Worm (Caenorhabditis elegans) whole organism, L3 larva: ENCODE results near the gene F59D6.1.

ENCODE experiments used
- R02D3.7 ChIP-seq: fragments of 150-350 bp; optimal IDR thresholded peaks from 2 replicates; lab custom pipeline; 2014; ENCODE audit warnings: missing biosample characterization, missing genetic modification characterization
- ZK546.5 ChIP-seq: sonication (generic microtip); optimal IDR thresholded peaks from 2 replicates; lab custom pipeline; 2017; ENCODE audit warnings: missing biosample characterization, missing genetic modification characterization
- aly-2 ChIP-seq: fragments of 150-350 bp; optimal IDR thresholded peaks from 2 replicates; lab custom pipeline; 2014; ENCODE audit warnings: missing biosample characterization, missing genetic modification characterization
- ama-1 ChIP-seq: fragments of 150-350 bp; optimal IDR thresholded peaks from 2 replicates; lab custom pipeline; 2018
- ceh-16 ChIP-seq: sonication (generic microtip); optimal IDR thresholded peaks from 2 replicates; lab custom pipeline; 2017; ENCODE audit warnings: missing biosample characterization, missing genetic modification characterization
- ceh-28 ChIP-seq: fragments of 150-350 bp; optimal IDR thresholded peaks from 2 replicates; lab custom pipeline; 2014; ENCODE audit warnings: missing biosample characterization, missing genetic modification reagents, missing genetic modification characterization
- ceh-82 ChIP-seq: fragments of 150-350 bp; optimal IDR thresholded peaks from 2 replicates; lab custom pipeline; 2014; ENCODE audit warnings: missing biosample characterization, missing genetic modification characterization
- ceh-9 ChIP-seq: sonication (generic microtip); optimal IDR thresholded peaks from 2 replicates; lab custom pipeline; 2018; ENCODE audit warnings: missing biosample characterization, missing genetic modification characterization
- egl-27 ChIP-seq: sonication (generic microtip); optimal IDR thresholded peaks from 4 replicates; lab custom pipeline; 2017; ENCODE audit warnings: missing biosample characterization, missing genetic modification reagents, missing genetic modification characterization
- egl-5 ChIP-seq: fragments of 150-350 bp; optimal IDR thresholded peaks from 2 replicates; lab custom pipeline; 2017; ENCODE audit warnings: missing biosample characterization, missing genetic modification reagents, missing genetic modification characterization, inconsistent platforms
- elt-1 ChIP-seq: fragments of 150-350 bp; optimal IDR thresholded peaks from 2 replicates; lab custom pipeline; 2014; ENCODE audit warnings: missing biosample characterization, missing genetic modification characterization
- elt-2 ChIP-seq: sonication (generic microtip); optimal IDR thresholded peaks from 2 replicates; lab custom pipeline; 2016; ENCODE audit warnings: missing genetic modification reagents, mild to moderate bottlenecking, missing genetic modification characterization, missing compliant biosample characterization
- elt-3 ChIP-seq, 3 experiments: fragments of 150-350 bp in 1 of 3; sonication (generic microtip) in 2 of 3; optimal IDR thresholded peaks; 2 replicates in 2 of 3; 4 replicates in 1 of 3; lab custom pipeline; 2014 to 2017; ENCODE audit warnings: missing biosample characterization in 3 of 3, missing genetic modification characterization in 3 of 3
- fkh-10 ChIP-seq: sonication (generic microtip); optimal IDR thresholded peaks from 2 replicates; lab custom pipeline; 2017; ENCODE audit warnings: missing biosample characterization, missing genetic modification reagents, missing genetic modification characterization
- fkh-2 ChIP-seq: fragments of 150-350 bp; optimal IDR thresholded peaks from 2 replicates; lab custom pipeline; 2014; ENCODE audit warnings: missing biosample characterization, missing genetic modification reagents, missing genetic modification characterization
- fos-1 ChIP-seq: fragments of 150-350 bp; optimal IDR thresholded peaks from 2 replicates; lab custom pipeline; 2014; ENCODE audit warnings: missing biosample characterization, missing genetic modification characterization
- hmg-11 ChIP-seq: sonication (generic microtip); optimal IDR thresholded peaks from 2 replicates; lab custom pipeline; 2016; ENCODE audit warnings: missing genetic modification characterization, missing compliant biosample characterization
- jun-1 ChIP-seq: fragments of 150-350 bp; optimal IDR thresholded peaks from 2 replicates; lab custom pipeline; 2014; ENCODE audit warnings: missing biosample characterization, missing genetic modification reagents, missing genetic modification characterization
- lin-39 ChIP-seq: fragments of 150-350 bp; optimal IDR thresholded peaks from 2 replicates; lab custom pipeline; 2018; ENCODE audit warnings: missing biosample characterization, missing genetic modification reagents, missing genetic modification characterization
- lsy-12 ChIP-seq: sonication (generic microtip); optimal IDR thresholded peaks from 2 replicates; lab custom pipeline; 2016; ENCODE audit warnings: mild to moderate bottlenecking, missing genetic modification characterization, missing compliant biosample characterization
- mdl-1 ChIP-seq: fragments of 150-350 bp; optimal IDR thresholded peaks from 2 replicates; lab custom pipeline; 2014; ENCODE audit warnings: missing biosample characterization, missing genetic modification characterization
- mml-1 ChIP-seq: fragments of 150-350 bp; sonication (generic microtip); optimal IDR thresholded peaks from 3 replicates; lab custom pipeline; 2014; ENCODE audit warnings: missing biosample characterization, missing genetic modification characterization
- nfya-1 ChIP-seq: sonication (generic microtip); optimal IDR thresholded peaks from 2 replicates; lab custom pipeline; 2017; ENCODE audit warnings: missing genetic modification characterization, mild to moderate bottlenecking, missing compliant biosample characterization, antibody characterized with exemption, moderate library complexity; ENCODE audit not compliant: insufficient read depth
- nhr-11 ChIP-seq: fragments of 150-350 bp; optimal IDR thresholded peaks from 2 replicates; lab custom pipeline; 2014; ENCODE audit warnings: missing biosample characterization, missing genetic modification characterization
- nhr-23 ChIP-seq: fragments of 150-350 bp; optimal IDR thresholded peaks from 2 replicates; lab custom pipeline; 2014; ENCODE audit warnings: missing biosample characterization, missing genetic modification reagents, missing genetic modification characterization
- nhr-237 ChIP-seq: fragments of 150-350 bp; optimal IDR thresholded peaks from 2 replicates; lab custom pipeline; 2014; ENCODE audit warnings: missing biosample characterization, missing genetic modification characterization
- nhr-25 ChIP-seq: sonication (generic microtip); optimal IDR thresholded peaks from 2 replicates; lab custom pipeline; 2017; ENCODE audit warnings: missing biosample characterization, missing genetic modification characterization
- nhr-43 ChIP-seq: sonication (generic microtip); optimal IDR thresholded peaks from 2 replicates; lab custom pipeline; 2016; ENCODE audit warnings: mild to moderate bottlenecking, missing genetic modification characterization, missing compliant biosample characterization; ENCODE audit not compliant: poor library complexity, severe bottlenecking
- nhr-67 ChIP-seq: fragments of 150-350 bp; optimal IDR thresholded peaks from 2 replicates; lab custom pipeline; 2014; ENCODE audit warnings: missing biosample characterization, missing genetic modification characterization
- pha-4 ChIP-seq: fragments of 150-350 bp; optimal IDR thresholded peaks from 2 replicates; lab custom pipeline; 2014; ENCODE audit warnings: missing biosample characterization, missing genetic modification reagents, missing genetic modification characterization
- pqm-1 ChIP-seq: fragments of 150-350 bp; optimal IDR thresholded peaks from 2 replicates; lab custom pipeline; 2017; ENCODE audit warnings: missing biosample characterization, missing genetic modification characterization, inconsistent platforms
- skn-1 ChIP-seq: fragments of 150-350 bp; optimal IDR thresholded peaks from 2 replicates; lab custom pipeline; 2014; ENCODE audit warnings: missing biosample characterization, missing genetic modification characterization
- tbx-2 ChIP-seq: sonication (generic microtip); optimal IDR thresholded peaks from 2 replicates; lab custom pipeline; 2016; ENCODE audit warnings: mild to moderate bottlenecking, missing genetic modification characterization, missing compliant biosample characterization
- unc-62 ChIP-seq: fragments of 150-350 bp; sonication (generic microtip); optimal IDR thresholded peaks from 4 replicates; lab custom pipeline; 2014; ENCODE audit warnings: missing biosample characterization, missing genetic modification reagents, missing genetic modification characterization
- ztf-11 ChIP-seq: fragments of 150-350 bp; optimal IDR thresholded peaks from 2 replicates; lab custom pipeline; 2014; ENCODE audit warnings: missing biosample characterization, missing genetic modification characterization

Gene F59D6.1

ce11 chrV:3010468-3010867, 34.5 kb upstream of the F59D6.1 start, which contains the start of gene srw-136:
srw-136 (minus strand) TSS chrV:3010568.
- TF ChIP-seq mdl-1 (tag; lab: Kevin White, UChicago) (no peak), fkh-10 (GFP tag; lab: Kevin White, UChicago) (no peak), jun-1 (tag; lab: Kevin White, UChicago) (no peak), ceh-9 (tag; lab: Kevin White, UChicago) (no peak), ceh-82 (no peak), nfya-1 (no peak), pha-4 (tag; lab: Kevin White, UChicago) (no peak), elt-3 (tag; optimal IDR thresholded peaks at IDR 0.05; lab: Kevin White, UChicago) (no peak), pqm-1 (tag; lab: Kevin White, UChicago) (no peak), lsy-12 (tag; lab: Kevin White, UChicago) (no peak), tbx-2 (no peak), unc-62 (no peak), nhr-25 (tag; lab: Kevin White, UChicago) (no peak), elt-1 (tag; lab: Kevin White, UChicago) (no peak), R02D3.7 (tag; lab: Kevin White, UChicago) (no peak)

DNA sequence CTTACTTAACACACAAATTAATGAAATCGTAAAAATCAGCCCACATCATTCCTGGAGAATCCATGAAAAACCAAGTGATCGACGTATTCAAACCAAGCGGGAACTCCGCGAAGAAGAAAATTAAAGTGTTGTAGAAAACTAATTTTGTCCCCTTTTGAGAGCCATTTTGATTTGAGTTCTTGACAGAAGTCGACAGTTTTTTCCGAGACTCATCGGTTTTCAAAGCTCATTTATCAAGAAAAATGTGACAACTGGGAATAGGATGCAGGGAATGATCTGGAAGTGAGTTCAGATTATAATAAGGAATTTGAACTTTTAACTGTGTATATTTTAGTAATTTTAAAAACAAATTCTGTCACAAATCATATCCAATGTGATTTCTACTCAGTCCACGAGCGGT, 33.5 kb upstream of the F59D6.1 start, which contains the start of gene srw-135:
Gene srw-135 (minus strand): TSS at position 101 of the 400 bp plus-strand sequence.
- TF ChIP-seq mdl-1 (tag; lab: Kevin White, UChicago) (no peak), nhr-237 (tag; lab: Kevin White, UChicago) (no peak), ztf-11 (tag; lab: Kevin White, UChicago) (no peak), egl-27 (no peak), nhr-67 (tag; lab: Kevin White, UChicago) (no peak), aly-2 (tag; lab: Kevin White, UChicago) (no peak), nhr-23 (tag; lab: Kevin White, UChicago) (no peak), jun-1 (tag; lab: Kevin White, UChicago) (no peak)
- TF ChIP-seq, all 47 proteins: peak for 0

DNA sequence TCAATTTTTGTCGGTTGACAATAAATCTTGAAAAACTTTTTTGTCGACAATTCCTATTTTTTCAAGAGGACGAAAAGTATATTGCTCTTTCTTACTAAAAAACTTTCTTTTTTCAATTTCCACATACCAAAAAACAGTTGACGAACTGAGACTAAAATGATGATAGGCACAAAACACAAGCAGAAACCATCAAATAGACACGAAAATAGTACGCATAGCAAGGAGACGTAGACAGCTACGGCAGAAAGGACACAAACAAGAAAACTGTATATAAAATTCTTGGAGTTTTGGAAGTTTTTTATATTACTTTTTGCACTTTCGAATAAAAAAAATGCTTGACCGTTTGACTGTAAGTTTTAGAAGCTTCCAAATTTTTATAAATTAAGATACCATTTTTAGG, 30.8 kb upstream of the F59D6.1 start, which contains the start of gene K12D9.1:
Gene K12D9.1 (plus strand): TSS at position 301 of the 400 bp plus-strand sequence.
- no peak for TF ChIP-seq ZK546.5 (tag; lab: Kevin White, UChicago)
- no peak for TF ChIP-seq mml-1
- TF ChIP-seq fkh-10 (GFP tag; lab: Kevin White, UChicago), result no peak
- no peak for TF ChIP-seq ceh-82
- no peak for TF ChIP-seq lin-39

ce11 chrV:3017930-3018329, 27.0 kb upstream of the F59D6.1 start:
- no peak for TF ChIP-seq pha-4 (tag; lab: Kevin White, UChicago)
- no peak for TF ChIP-seq nhr-11 (tag; lab: Kevin White, UChicago)
- TF ChIP-seq mdl-1 (tag; lab: Kevin White, UChicago), result no peak
- TF ChIP-seq elt-1 (tag; lab: Kevin White, UChicago), result no peak
- TF ChIP-seq mml-1, result no peak
- TF ChIP-seq elt-2 (tag; lab: Kevin White, UChicago), result no peak
- no peak for TF ChIP-seq ceh-28 (tag; lab: Kevin White, UChicago)
- TF ChIP-seq ama-1 (lab: Kevin White, UChicago), result no peak
- TF ChIP-seq ceh-16, result no peak
- TF ChIP-seq, all 47 proteins: peak for 0

DNA sequence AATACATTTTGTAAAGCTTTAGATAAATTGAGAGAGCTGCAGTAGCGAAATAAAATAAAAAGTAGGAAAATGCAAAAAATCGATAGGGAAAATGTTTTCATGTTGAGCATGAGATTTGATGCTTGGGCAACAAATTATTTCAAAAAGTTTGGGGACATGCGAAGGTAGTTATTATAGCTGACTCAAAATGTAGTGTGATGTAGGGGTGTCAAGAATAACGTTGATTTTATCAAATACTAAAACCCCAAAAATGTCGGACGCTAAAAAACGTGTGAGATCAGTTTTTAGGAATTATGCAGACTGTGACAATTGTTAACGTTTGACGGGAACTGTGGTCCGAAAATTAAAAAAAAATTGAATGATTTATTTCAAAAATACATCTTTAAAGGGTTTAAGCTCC, 23.6 kb upstream of the F59D6.1 start, which contains the start of gene irld-12:
Gene irld-12 (minus strand): TSS at position 101 of the 400 bp plus-strand sequence.
- TF ChIP-seq lsy-12 (tag; lab: Kevin White, UChicago), result no peak
- TF ChIP-seq nhr-43, result no peak
- no peak for TF ChIP-seq egl-5 (tag; lab: Kevin White, UChicago)
- TF ChIP-seq hmg-11 (tag; lab: Kevin White, UChicago), result no peak
- no peak for TF ChIP-seq pha-4 (tag; lab: Kevin White, UChicago)
- TF ChIP-seq skn-1 (tag; lab: Kevin White, UChicago), result no peak
- TF ChIP-seq ceh-28 (tag; lab: Kevin White, UChicago), result no peak
- TF ChIP-seq fkh-2 (tag; lab: Kevin White, UChicago), result no peak
- no peak for TF ChIP-seq nhr-67 (tag; lab: Kevin White, UChicago)
- TF ChIP-seq jun-1 (tag; lab: Kevin White, UChicago), result no peak
- TF ChIP-seq mdl-1 (tag; lab: Kevin White, UChicago), result no peak
- TF ChIP-seq tbx-2, result no peak
- no peak for TF ChIP-seq unc-62
- no peak for TF ChIP-seq ama-1 (lab: Kevin White, UChicago)
- no peak for TF ChIP-seq fos-1
- TF ChIP-seq aly-2 (tag; lab: Kevin White, UChicago), result no peak
